Fruit fly (Drosophila melanogaster) whole organism, embryonic: ENCODE data around the gene schlank.

Experiments
- B-H1 ChIP-seq: fragments of 200-800 bp; sonication (Bioruptor generic); IDR thresholded peaks from 3 replicates; pipeline ENCODE4 v1.3.6; 2022; ENCODE audit warnings: missing biosample characterization, missing genetic modification characterization
- CG10366 ChIP-seq: fragments of 200-800 bp; sonication (Bioruptor generic); IDR thresholded peaks from 2 replicates; pipeline ENCODE4 v1.3.6; 2022; ENCODE audit warnings: missing biosample characterization, missing genetic modification characterization
- CG11093 ChIP-seq: fragments of 200-800 bp; sonication (Bioruptor generic); IDR thresholded peaks from 3 replicates; pipeline ENCODE4 v1.3.6; 2022; ENCODE audit warnings: missing biosample characterization, missing genetic modification characterization
- CG11504 ChIP-seq: fragments of 200-800 bp; sonication (Bioruptor generic); optimal IDR thresholded peaks from 3 replicates; lab custom pipeline; 2019; ENCODE audit warnings: missing biosample characterization, mild to moderate bottlenecking, missing genetic modification characterization, moderate library complexity
- CG11696 ChIP-seq: fragments of 200-800 bp; sonication (Bioruptor generic); IDR thresholded peaks from 2 replicates; pipeline ENCODE4 v1.3.6; 2022; ENCODE audit warnings: missing biosample characterization, missing genetic modification characterization
- CG12104 ChIP-seq: fragments of 200-800 bp; sonication (Bioruptor generic); optimal IDR thresholded peaks from 3 replicates; lab custom pipeline; 2016; ENCODE audit warnings: missing biosample characterization, missing genetic modification characterization
- CG12391 ChIP-seq: fragments of 200-800 bp; sonication (Bioruptor generic); optimal IDR thresholded peaks from 3 replicates; lab custom pipeline; 2018; ENCODE audit warnings: missing biosample characterization, mild to moderate bottlenecking, missing genetic modification characterization, moderate library complexity
- CG14014 ChIP-seq: fragments of 200-800 bp; sonication (Bioruptor generic); IDR thresholded peaks from 2 replicates; pipeline ENCODE4 v1.3.6; 2022; ENCODE audit warnings: missing biosample characterization, missing genetic modification characterization
- CG14667 ChIP-seq: fragments of 200-800 bp; sonication (Bioruptor generic); IDR thresholded peaks from 2 replicates; pipeline ENCODE4 v1.3.6; 2022; ENCODE audit warnings: missing biosample characterization, missing genetic modification characterization
- CG15479 ChIP-seq: fragments of 200-800 bp; sonication (Bioruptor generic); optimal IDR thresholded peaks from 3 replicates; lab custom pipeline; 2019; ENCODE audit warnings: missing biosample characterization, mild to moderate bottlenecking, missing genetic modification characterization, moderate library complexity
- CG1602 ChIP-seq: fragments of 200-800 bp; sonication (Bioruptor generic); optimal IDR thresholded peaks from 3 replicates; lab custom pipeline; 2016; ENCODE audit warnings: missing biosample characterization, missing genetic modification characterization
- CG17361 ChIP-seq: fragments of 200-800 bp; sonication (Bioruptor generic); IDR thresholded peaks from 3 replicates; pipeline ENCODE4 v1.3.6; 2022; ENCODE audit warnings: missing biosample characterization, missing genetic modification characterization
- CG4424 ChIP-seq: fragments of 200-800 bp; sonication (Bioruptor generic); optimal IDR thresholded peaks from 3 replicates; lab custom pipeline; 2016; ENCODE audit warnings: missing biosample characterization, missing genetic modification characterization
- CG4617 ChIP-seq: fragments of 200-800 bp; sonication (Bioruptor generic); optimal IDR thresholded peaks from 3 replicates; lab custom pipeline; 2016; ENCODE audit warnings: missing biosample characterization, missing genetic modification characterization, borderline replicate concordance
- CG5180 ChIP-seq: fragments of 200-800 bp; sonication (Bioruptor generic); optimal IDR thresholded peaks from 3 replicates; lab custom pipeline; 2017; ENCODE audit warnings: missing biosample characterization, missing genetic modification characterization, mild to moderate bottlenecking, moderate library complexity, missing genetic modification reagents
- CG7745 ChIP-seq: fragments of 200-800 bp; sonication (Bioruptor generic); optimal IDR thresholded peaks from 2 replicates; lab custom pipeline; 2018; ENCODE audit warnings: missing biosample characterization, mild to moderate bottlenecking, missing genetic modification characterization, moderate library complexity
- CG8089 ChIP-seq: fragments of 200-800 bp; sonication (Bioruptor generic); optimal IDR thresholded peaks from 3 replicates; lab custom pipeline; 2016; ENCODE audit warnings: missing biosample characterization, missing genetic modification characterization
- CG8359 ChIP-seq: fragments of 200-800 bp; sonication (Bioruptor generic); optimal IDR thresholded peaks from 2 replicates; lab custom pipeline; 2017; ENCODE audit warnings: missing biosample characterization, mild to moderate bottlenecking, missing genetic modification characterization, borderline replicate concordance
- Dek ChIP-seq: fragments of 200-800 bp; sonication (Bioruptor generic); optimal IDR thresholded peaks from 3 replicates; lab custom pipeline; 2019; ENCODE audit warnings: missing biosample characterization, mild to moderate bottlenecking, missing genetic modification characterization, moderate library complexity
- Dfd ChIP-seq, 2 experiments: fragments of >200 bp; optimal IDR thresholded peaks; 2 replicates each; lab custom pipeline; 2017; ENCODE audit warnings: missing biosample characterization in 2 of 2, missing genetic modification characterization in 2 of 2
- E2f2 ChIP-seq: fragments of 200-800 bp; sonication (Bioruptor generic); IDR thresholded peaks from 2 replicates; pipeline ENCODE4 v1.3.6; 2022; ENCODE audit warnings: missing biosample characterization, missing genetic modification characterization
- HmgZ ChIP-seq: fragments of 200-800 bp; sonication (Bioruptor generic); optimal IDR thresholded peaks from 2 replicates; lab custom pipeline; 2018; ENCODE audit warnings: missing biosample characterization, mild to moderate bottlenecking, missing genetic modification characterization
- Hr78 ChIP-seq, 2 experiments: fragments of 200-800 bp in 1 of 2; fragments of >200 bp in 1 of 2; sonication (Bioruptor generic) in 1 of 2; optimal IDR thresholded peaks; 2 replicates each; lab custom pipeline; 2017 to 2019; ENCODE audit warnings: missing biosample characterization in 2 of 2, missing genetic modification characterization in 2 of 2, mild to moderate bottlenecking in 1 of 2, moderate library complexity in 1 of 2
- Kr ChIP-seq: fragments of 200-800 bp; sonication (Bioruptor generic); optimal IDR thresholded peaks from 2 replicates; lab custom pipeline; 2017; ENCODE audit warnings: missing biosample characterization, mild to moderate bottlenecking, missing genetic modification characterization
- Meics ChIP-seq: fragments of 200-800 bp; sonication (Bioruptor generic); optimal IDR thresholded peaks from 2 replicates; lab custom pipeline; 2017; ENCODE audit warnings: missing biosample characterization, mild to moderate bottlenecking, missing genetic modification characterization
- Nf-YA ChIP-seq: fragments of 200-800 bp; sonication (Bioruptor generic); IDR thresholded peaks from 2 replicates; pipeline ENCODE4 v1.3.6; 2022; ENCODE audit warnings: missing biosample characterization, missing genetic modification characterization
- Ptx1 ChIP-seq: fragments of 200-800 bp; sonication (Bioruptor generic); IDR thresholded peaks from 2 replicates; pipeline ENCODE4 v1.3.6; 2022; ENCODE audit warnings: missing biosample characterization, missing genetic modification characterization
- Scr ChIP-seq: fragments of 200-800 bp; sonication (Bioruptor generic); IDR thresholded peaks from 2 replicates; pipeline ENCODE4 v1.3.6; 2022; ENCODE audit warnings: missing biosample characterization, missing genetic modification characterization; ENCODE audit not compliant: partially characterized antibody
- Tbp ChIP-seq: fragments of >200 bp; optimal IDR thresholded peaks from 2 replicates; lab custom pipeline; 2018; ENCODE audit warnings: missing biosample characterization, missing genetic modification characterization
- abd-A ChIP-seq: fragments of 200-800 bp; sonication (Bioruptor generic); optimal IDR thresholded peaks from 3 replicates; lab custom pipeline; 2019; ENCODE audit warnings: missing biosample characterization, mild to moderate bottlenecking, missing genetic modification characterization, moderate library complexity
- al ChIP-seq: fragments of 200-800 bp; sonication (Bioruptor generic); IDR thresholded peaks from 2 replicates; pipeline ENCODE4 v1.3.6; 2022; ENCODE audit warnings: missing biosample characterization, missing genetic modification characterization
- aop ChIP-seq: fragments of 200-800 bp; sonication (Bioruptor generic); IDR thresholded peaks from 2 replicates; pipeline ENCODE4 v1.3.6; 2022; ENCODE audit warnings: missing biosample characterization, missing genetic modification characterization
- ase ChIP-seq: fragments of 200-800 bp; sonication (Bioruptor generic); IDR thresholded peaks from 3 replicates; pipeline ENCODE4 v1.3.6; 2022; ENCODE audit warnings: missing biosample characterization, missing genetic modification characterization
- cas ChIP-seq: fragments of 200-800 bp; sonication (Bioruptor generic); IDR thresholded peaks from 2 replicates; pipeline ENCODE4 v1.3.6; 2022; ENCODE audit warnings: missing biosample characterization, missing genetic modification characterization
- chm ChIP-seq: fragments of 200-800 bp; sonication (Bioruptor generic); IDR thresholded peaks from 2 replicates; pipeline ENCODE4 v1.3.6; 2022; ENCODE audit warnings: missing biosample characterization, missing genetic modification characterization
- dan ChIP-seq: fragments of 200-800 bp; sonication (Bioruptor generic); IDR thresholded peaks from 2 replicates; pipeline ENCODE4 v1.3.6; 2022; ENCODE audit warnings: missing biosample characterization, missing genetic modification characterization
- danr ChIP-seq: fragments of 200-800 bp; sonication (Bioruptor generic); IDR thresholded peaks from 2 replicates; pipeline ENCODE4 v1.3.6; 2022; ENCODE audit warnings: missing biosample characterization, missing genetic modification characterization
- dysf ChIP-seq: fragments of 200-800 bp; sonication (Bioruptor generic); IDR thresholded peaks from 3 replicates; pipeline ENCODE4 v1.3.6; 2022; ENCODE audit warnings: missing biosample characterization, missing genetic modification characterization
- eve ChIP-seq, 2 experiments: fragments of >200 bp; optimal IDR thresholded peaks; 2 replicates each; lab custom pipeline; 2017; ENCODE audit warnings: missing biosample characterization in 2 of 2, missing genetic modification characterization in 2 of 2
- klu ChIP-seq: fragments of 200-800 bp; sonication (Bioruptor generic); IDR thresholded peaks from 2 replicates; pipeline ENCODE4 v1.3.6; 2022; ENCODE audit warnings: missing biosample characterization, missing genetic modification characterization
- lola ChIP-seq, 3 experiments: fragments of >200 bp in 2 of 3; fragments of 200-800 bp in 1 of 3; sonication (Bioruptor generic) in 1 of 3; optimal IDR thresholded peaks; 2 replicates each; lab custom pipeline; 2017 to 2019; ENCODE audit warnings: missing biosample characterization in 3 of 3, missing genetic modification characterization in 3 of 3, mild to moderate bottlenecking in 1 of 3, moderate library complexity in 1 of 3
- oc ChIP-seq: fragments of 200-800 bp; sonication (Bioruptor generic); optimal IDR thresholded peaks from 2 replicates; lab custom pipeline; 2018; ENCODE audit warnings: missing biosample characterization, mild to moderate bottlenecking, missing genetic modification characterization, moderate library complexity
- odd ChIP-seq: fragments of 200-800 bp; sonication (Bioruptor generic); optimal IDR thresholded peaks from 2 replicates; lab custom pipeline; 2017; ENCODE audit warnings: missing biosample characterization, mild to moderate bottlenecking, missing genetic modification characterization
- phol ChIP-seq: fragments of 200-800 bp; sonication (Bioruptor generic); optimal IDR thresholded peaks from 3 replicates; lab custom pipeline; 2018; ENCODE audit warnings: missing biosample characterization, mild to moderate bottlenecking, missing genetic modification characterization, moderate library complexity
- repo ChIP-seq: fragments of 200-800 bp; sonication (Bioruptor generic); optimal IDR thresholded peaks from 2 replicates; lab custom pipeline; 2016; ENCODE audit warnings: missing biosample characterization, missing genetic modification characterization
- run ChIP-seq: fragments of 200-800 bp; sonication (Bioruptor generic); optimal IDR thresholded peaks from 3 replicates; lab custom pipeline; 2018; ENCODE audit warnings: missing biosample characterization, mild to moderate bottlenecking, missing genetic modification characterization
- sens ChIP-seq: fragments of 200-800 bp; sonication (Bioruptor generic); peaks from one replicate; lab custom pipeline; 2016; ENCODE audit warnings: missing biosample characterization, missing genetic modification characterization
- sqz ChIP-seq: fragments of 200-800 bp; sonication (Bioruptor generic); optimal IDR thresholded peaks from 3 replicates; lab custom pipeline; 2018; ENCODE audit warnings: missing biosample characterization, mild to moderate bottlenecking, missing genetic modification characterization
- trem ChIP-seq: fragments of 200-800 bp; optimal IDR thresholded peaks from 3 replicates; lab custom pipeline; 2019; ENCODE audit warnings: missing biosample characterization, mild to moderate bottlenecking, missing genetic modification characterization, moderate library complexity
- ttk ChIP-seq: fragments of 200-800 bp; sonication (Bioruptor generic); IDR thresholded peaks from 2 replicates; pipeline ENCODE4 v2.1.2; 2022; ENCODE audit warnings: missing biosample characterization, missing genetic modification characterization
- zen2 ChIP-seq: fragments of 200-800 bp; sonication (Bioruptor generic); IDR thresholded peaks from 3 replicates; pipeline ENCODE4 v1.3.6; 2022; ENCODE audit warnings: missing biosample characterization, missing genetic modification characterization; ENCODE audit not compliant: partially characterized antibody

The schlank gene

DNA sequence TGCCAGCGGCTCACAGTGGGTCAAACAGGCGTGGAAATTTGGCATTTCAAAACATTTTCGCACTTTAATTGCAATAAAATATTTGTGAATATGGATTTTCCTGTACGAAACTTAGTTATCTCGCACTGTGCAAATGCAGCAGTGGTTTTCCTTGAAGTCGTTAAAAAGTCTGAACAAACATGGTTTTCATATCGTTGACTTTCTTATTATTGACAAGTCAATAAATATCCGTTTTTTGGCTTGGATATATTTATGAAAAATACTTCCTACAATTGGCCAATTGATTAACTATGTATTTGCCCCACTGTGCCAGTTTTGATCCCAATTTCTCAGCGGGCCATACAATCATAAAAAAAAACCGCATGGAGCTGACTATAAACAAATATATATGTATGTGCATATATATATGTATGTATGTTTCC lies 1.6 kb downstream of the schlank start (continued):
- TF ChIP-seq Nf-YA (GFP tag; lab: Robert Waterston, UW): peak; percentile 92
- TF ChIP-seq CG1602 (GFP tag; lab: Kevin White, UChicago): peak; percentile 95
- TF ChIP-seq CG10366: peak; percentile 93
- peak; percentile 96 for TF ChIP-seq ttk (GFP tag; lab: Robert Waterston, UW)
- peak; percentile 94 for TF ChIP-seq sqz (GFP tag; lab: Kevin White, UChicago)
- TF ChIP-seq Ptx1 (GFP tag; lab: Robert Waterston, UW): peak; percentile 96
- TF ChIP-seq CG12391 (tag; lab: Kevin White, UChicago): peak; percentile 96
- TF ChIP-seq CG14014 (GFP tag; lab: Robert Waterston, UW): peak; percentile 91
- no peak for TF ChIP-seq Dfd (GFP tag; optimal IDR thresholded peaks at IDR 0.05; lab: Kevin White, UChicago)
- peak; percentile 47; the same call in 1 of the 2 replicates for TF ChIP-seq dan (GFP tag; lab: Robert Waterston, UW)
- TF ChIP-seq Scr (GFP tag; lab: Robert Waterston, UW): 0 out of 2 replicates have a peak, but pooled peaks have one; percentile 33
- TF ChIP-seq Kr (GFP tag; lab: Kevin White, UChicago): no peak
- TF ChIP-seq oc (tag; lab: Kevin White, UChicago): peak; percentile 95
- peak; percentile 93 for TF ChIP-seq danr
- no peak for TF ChIP-seq zen2 (GFP tag; lab: Robert Waterston, UW)
- no peak for TF ChIP-seq CG7745 (tag; lab: Kevin White, UChicago)
- TF ChIP-seq ase (GFP tag; lab: Robert Waterston, UW): peak; percentile 94
- peak; percentile 93 for TF ChIP-seq B-H1
- TF ChIP-seq abd-A (tag; lab: Kevin White, UChicago): peak; percentile 31
- TF ChIP-seq dysf (GFP tag; lab: Robert Waterston, UW): peak; percentile 96
- TF ChIP-seq CG11504 (tag; lab: Kevin White, UChicago): peak; percentile 97
- peak; percentile 82 for TF ChIP-seq CG11696 (GFP tag; lab: Robert Waterston, UW)
- TF ChIP-seq run (tag; lab: Kevin White, UChicago): peak; percentile 95
- peak; percentile 87 for TF ChIP-seq CG8359 (GFP tag; lab: Kevin White, UChicago)
- peak; percentile 95 for TF ChIP-seq CG8089 (GFP tag; lab: Kevin White, UChicago)
- peak; percentile 84 for TF ChIP-seq klu (GFP tag; lab: Robert Waterston, UW)
- peak; percentile 97 for TF ChIP-seq phol
- TF ChIP-seq CG17361 (GFP tag; lab: Robert Waterston, UW): peak; percentile 99
- TF ChIP-seq E2f2 (GFP tag; lab: Robert Waterston, UW): peak; percentile 84
- no peak for TF ChIP-seq Tbp (GFP tag; lab: Kevin White, UChicago)
- TF ChIP-seq cas (GFP tag; lab: Robert Waterston, UW): peak; percentile 90
- TF ChIP-seq trem: peak; percentile 88
- peak; percentile 94 for TF ChIP-seq repo
- peak in 1 of 3 experiments; percentile 91 for TF ChIP-seq lola (GFP tag; optimal IDR thresholded peaks at IDR 0.05; lab: Kevin White, UChicago)
- TF ChIP-seq CG5180 (GFP tag; lab: Kevin White, UChicago): peak; percentile 89
- TF ChIP-seq chm (GFP tag; lab: Robert Waterston, UW): peak; percentile 83
- peak; percentile 96 for TF ChIP-seq CG4424 (GFP tag; lab: Kevin White, UChicago)
- TF ChIP-seq CG12104: peak; percentile 96
- peak; percentile 96 for TF ChIP-seq HmgZ (tag; lab: Kevin White, UChicago)
- TF ChIP-seq eve (GFP tag; optimal IDR thresholded peaks at IDR 0.05; lab: Kevin White, UChicago): no peak
- peak; percentile 95 for TF ChIP-seq odd (GFP tag; lab: Kevin White, UChicago)
- TF ChIP-seq al: peak; percentile 86
- TF ChIP-seq Hr78 (GFP tag; optimal IDR thresholded peaks at IDR 0.05; lab: Kevin White, UChicago): peak in 1 of 2 experiments; percentile 89
- peak; percentile 87 for TF ChIP-seq CG4617 (GFP tag; lab: Kevin White, UChicago)
- peak; percentile 87 for TF ChIP-seq CG14667 (GFP tag; lab: Robert Waterston, UW)
- no peak for TF ChIP-seq CG15479 (GFP tag; lab: Kevin White, UChicago)
- TF ChIP-seq Dek (tag; lab: Kevin White, UChicago): peak; percentile 90
- TF ChIP-seq CG11093 (GFP tag; lab: Robert Waterston, UW): peak; percentile 91
- peak; percentile 95 for TF ChIP-seq Meics (GFP tag; lab: Kevin White, UChicago)
- peak; percentile 71; the same call in 1 of the 2 replicates for TF ChIP-seq aop (GFP tag; lab: Robert Waterston, UW)
- TF ChIP-seq sens (GFP tag; lab: Kevin White, UChicago): peak; percentile 100
